Worm (Caenorhabditis elegans) whole organism, mixed stage, embryonic: ENCODE results near the gene srv-22.

Source experiments
- ceh-83 ChIP-seq: fragments of 200-800 bp; sonication (Bioruptor generic); optimal IDR thresholded peaks from 2 replicates; lab custom pipeline; 2018; ENCODE audit warnings: mild to moderate bottlenecking, missing genetic modification characterization, missing compliant biosample characterization
- unc-62 ChIP-seq: fragments of 150-350 bp; optimal IDR thresholded peaks from 2 replicates; lab custom pipeline; 2014; ENCODE audit warnings: missing biosample characterization, missing genetic modification reagents, missing genetic modification characterization

- TF ChIP-seq ceh-83 (GFP tag; lab: Kevin White, UChicago) (no peak), unc-62 (GFP tag; lab: Kevin White, UChicago) (no peak)
Observed at ce11 chrIV:5867189-5867588, 12.6 kb downstream of the srv-22 start, which contains the start of gene C06E7.88.
